Worm (Caenorhabditis elegans) whole organism, L2 larva: Measurements from ENCODE around the gene C56G2.22.

Experiments used
- C34F6.9 ChIP-seq: fragments of 150-350 bp; optimal IDR thresholded peaks from 2 replicates; lab custom pipeline; 2014; ENCODE audit warnings: missing biosample characterization, missing genetic modification characterization
- F13H6.1 ChIP-seq: sonication (generic microtip); optimal IDR thresholded peaks from 2 replicates; lab custom pipeline; 2016; ENCODE audit warnings: missing genetic modification characterization, missing compliant biosample characterization
- R02D3.7 ChIP-seq: fragments of 150-350 bp; optimal IDR thresholded peaks from 2 replicates; lab custom pipeline; 2014; ENCODE audit warnings: missing biosample characterization, missing genetic modification characterization
- Y55F3AM.14 ChIP-seq: fragments of 200-800 bp; sonication (Bioruptor generic); optimal IDR thresholded peaks from 2 replicates; lab custom pipeline; 2018; ENCODE audit warnings: mild to moderate bottlenecking, missing genetic modification characterization, missing compliant biosample characterization
- ZK546.5 ChIP-seq: sonication (generic microtip); optimal IDR thresholded peaks from 2 replicates; lab custom pipeline; 2017; ENCODE audit warnings: missing biosample characterization, missing genetic modification characterization
- alr-1 ChIP-seq: fragments of 150-350 bp; optimal IDR thresholded peaks from 2 replicates; lab custom pipeline; 2014; ENCODE audit warnings: missing biosample characterization, missing genetic modification characterization
- aly-2 ChIP-seq: fragments of 150-350 bp; optimal IDR thresholded peaks from 2 replicates; lab custom pipeline; 2014; ENCODE audit warnings: missing biosample characterization, missing genetic modification characterization
- ama-1 ChIP-seq: fragments of 150-350 bp; optimal IDR thresholded peaks from 2 replicates; lab custom pipeline; 2018; ENCODE audit warnings: inconsistent platforms
- blmp-1 ChIP-seq: sonication (generic microtip); optimal IDR thresholded peaks from 2 replicates; lab custom pipeline; 2017; ENCODE audit warnings: missing genetic modification characterization, mild to moderate bottlenecking, missing compliant biosample characterization, antibody characterized with exemption, moderate library complexity; ENCODE audit not compliant: insufficient read depth
- ceh-16 ChIP-seq: fragments of 150-350 bp; optimal IDR thresholded peaks from 2 replicates; lab custom pipeline; 2014; ENCODE audit warnings: missing biosample characterization, missing genetic modification characterization
- ceh-82 ChIP-seq: fragments of 150-350 bp; optimal IDR thresholded peaks from 2 replicates; lab custom pipeline; 2014; ENCODE audit warnings: missing biosample characterization, missing genetic modification characterization
- crh-2 ChIP-seq: sonication (generic microtip); optimal IDR thresholded peaks from 2 replicates; lab custom pipeline; 2017; ENCODE audit warnings: missing biosample characterization, missing genetic modification characterization
- dmd-4 ChIP-seq: sonication (generic microtip); optimal IDR thresholded peaks from 2 replicates; lab custom pipeline; 2017; ENCODE audit warnings: missing biosample characterization, missing genetic modification characterization
- egl-27 ChIP-seq: sonication (generic microtip); optimal IDR thresholded peaks from 3 replicates; lab custom pipeline; 2017; ENCODE audit warnings: missing biosample characterization, missing genetic modification reagents, missing genetic modification characterization
- elt-1 ChIP-seq: fragments of 150-350 bp; optimal IDR thresholded peaks from 2 replicates; lab custom pipeline; 2014; ENCODE audit warnings: missing biosample characterization, missing genetic modification characterization
- elt-3 ChIP-seq: sonication (generic microtip); optimal IDR thresholded peaks from 2 replicates; lab custom pipeline; 2017; ENCODE audit warnings: missing biosample characterization, missing genetic modification characterization
- fos-1 ChIP-seq: fragments of 150-350 bp; optimal IDR thresholded peaks from 2 replicates; lab custom pipeline; 2014; ENCODE audit warnings: missing biosample characterization, missing genetic modification characterization
- gmeb-1 ChIP-seq: fragments of 150-350 bp; optimal IDR thresholded peaks from 2 replicates; lab custom pipeline; 2014; ENCODE audit warnings: missing biosample characterization, missing genetic modification characterization
- lin-11 ChIP-seq: fragments of 150-350 bp; sonication (generic microtip); optimal IDR thresholded peaks from 2 replicates; lab custom pipeline; 2014; ENCODE audit warnings: missing biosample characterization, missing genetic modification characterization, inconsistent platforms, mixed read lengths
- lin-13 ChIP-seq: fragments of 150-350 bp; optimal IDR thresholded peaks from 2 replicates; lab custom pipeline; 2014; ENCODE audit warnings: missing biosample characterization, missing genetic modification reagents, missing genetic modification characterization
- lin-39 ChIP-seq: fragments of 150-350 bp; optimal IDR thresholded peaks from 2 replicates; lab custom pipeline; 2014; ENCODE audit warnings: missing biosample characterization, missing genetic modification reagents, missing genetic modification characterization
- lsy-2 ChIP-seq, 2 experiments: fragments of 150-350 bp in 1 of 2; sonication (generic microtip) in 1 of 2; optimal IDR thresholded peaks; 2 replicates each; lab custom pipeline; 2014 to 2017; ENCODE audit warnings: missing biosample characterization in 2 of 2, missing genetic modification characterization in 2 of 2
- mab-5 ChIP-seq: fragments of 150-350 bp; optimal IDR thresholded peaks from 2 replicates; lab custom pipeline; 2014; ENCODE audit warnings: missing biosample characterization, missing genetic modification characterization
- mbf-1 ChIP-seq: sonication (generic microtip); optimal IDR thresholded peaks from 2 replicates; lab custom pipeline; 2017; ENCODE audit warnings: missing biosample characterization, missing genetic modification characterization
- mdl-1 ChIP-seq, 2 experiments: fragments of 150-350 bp in 1 of 2; sonication (generic microtip) in 1 of 2; optimal IDR thresholded peaks; 2 replicates each; lab custom pipeline; 2017; ENCODE audit warnings: missing biosample characterization in 2 of 2, missing genetic modification characterization in 2 of 2
- nhr-10 ChIP-seq: sonication (generic microtip); optimal IDR thresholded peaks from 2 replicates; lab custom pipeline; 2017; ENCODE audit warnings: missing biosample characterization, missing genetic modification characterization
- nhr-11 ChIP-seq: fragments of 150-350 bp; optimal IDR thresholded peaks from 2 replicates; lab custom pipeline; 2014; ENCODE audit warnings: missing biosample characterization, missing genetic modification characterization
- nhr-12 ChIP-seq: fragments of 150-350 bp; optimal IDR thresholded peaks from 2 replicates; lab custom pipeline; 2014; ENCODE audit warnings: missing biosample characterization, missing genetic modification characterization
- nhr-129 ChIP-seq: fragments of 150-350 bp; optimal IDR thresholded peaks from 2 replicates; lab custom pipeline; 2014; ENCODE audit warnings: missing biosample characterization, missing genetic modification characterization
- nhr-21 ChIP-seq: fragments of 150-350 bp; optimal IDR thresholded peaks from 2 replicates; lab custom pipeline; 2014; ENCODE audit warnings: missing biosample characterization, missing genetic modification characterization
- nhr-23 ChIP-seq: fragments of 150-350 bp; optimal IDR thresholded peaks from 2 replicates; lab custom pipeline; 2014; ENCODE audit warnings: missing biosample characterization, missing genetic modification reagents, missing genetic modification characterization
- nhr-237 ChIP-seq: fragments of 150-350 bp; optimal IDR thresholded peaks from 2 replicates; lab custom pipeline; 2014; ENCODE audit warnings: missing biosample characterization, missing genetic modification characterization
- nhr-25 ChIP-seq: fragments of 150-350 bp; sonication (generic microtip); optimal IDR thresholded peaks from 3 replicates; lab custom pipeline; 2014; ENCODE audit warnings: missing biosample characterization, missing genetic modification characterization
- nhr-6 ChIP-seq: fragments of 150-350 bp; optimal IDR thresholded peaks from 2 replicates; lab custom pipeline; 2014; ENCODE audit warnings: missing biosample characterization, missing genetic modification characterization
- nhr-77 ChIP-seq: fragments of 150-350 bp; optimal IDR thresholded peaks from 2 replicates; lab custom pipeline; 2014; ENCODE audit warnings: missing biosample characterization, missing genetic modification characterization
- peb-1 ChIP-seq: fragments of 150-350 bp; optimal IDR thresholded peaks from 2 replicates; lab custom pipeline; 2014; ENCODE audit warnings: missing biosample characterization, missing genetic modification characterization
- sem-4 ChIP-seq: fragments of 150-350 bp; optimal IDR thresholded peaks from 2 replicates; lab custom pipeline; 2014; ENCODE audit warnings: missing biosample characterization, missing genetic modification reagents, missing genetic modification characterization
- skn-1 ChIP-seq: sonication (generic microtip); optimal IDR thresholded peaks from 2 replicates; lab custom pipeline; 2017; ENCODE audit warnings: missing biosample characterization, missing genetic modification characterization
- sma-3 ChIP-seq: sonication (generic microtip); optimal IDR thresholded peaks from 2 replicates; lab custom pipeline; 2016; ENCODE audit warnings: missing genetic modification reagents, missing genetic modification characterization, missing compliant biosample characterization
- sma-9 ChIP-seq, 2 experiments: fragments of 150-350 bp in 1 of 2; sonication (generic microtip) in 1 of 2; optimal IDR thresholded peaks; 2 replicates each; lab custom pipeline; 2014 to 2016; ENCODE audit warnings: missing genetic modification characterization in 2 of 2, mild to moderate bottlenecking in 1 of 2, missing biosample characterization in 1 of 2, missing compliant biosample characterization in 1 of 2, missing genetic modification reagents in 1 of 2, moderate library complexity in 1 of 2
- snpc-4 ChIP-seq: fragments of 150-350 bp; optimal IDR thresholded peaks from 2 replicates; lab custom pipeline; 2014; ENCODE audit warnings: missing biosample characterization, missing genetic modification characterization
- unc-39 ChIP-seq: fragments of 150-350 bp; optimal IDR thresholded peaks from 2 replicates; lab custom pipeline; 2014; ENCODE audit warnings: missing biosample characterization, missing genetic modification characterization
- unc-55 ChIP-seq: fragments of 150-350 bp; sonication (generic microtip); optimal IDR thresholded peaks from 3 replicates; lab custom pipeline; 2014; ENCODE audit warnings: missing biosample characterization, missing genetic modification reagents, missing genetic modification characterization
- unc-62 ChIP-seq: fragments of 150-350 bp; optimal IDR thresholded peaks from 2 replicates; lab custom pipeline; 2014; ENCODE audit warnings: missing biosample characterization, missing genetic modification reagents, missing genetic modification characterization
- zag-1 ChIP-seq: fragments of 150-350 bp; optimal IDR thresholded peaks from 2 replicates; lab custom pipeline; 2014; ENCODE audit warnings: missing biosample characterization, missing genetic modification characterization
- ztf-1 ChIP-seq: fragments of 200-800 bp; sonication (Bioruptor generic); conservative IDR thresholded peaks from 2 replicates; pipeline ENCODE4 v1.3.6; 2022; ENCODE audit warnings: missing genetic modification characterization, missing compliant biosample characterization
- ztf-11 ChIP-seq: sonication (generic microtip); optimal IDR thresholded peaks from 2 replicates; lab custom pipeline; 2017; ENCODE audit warnings: missing biosample characterization, missing genetic modification characterization
- ztf-4 ChIP-seq: fragments of 150-350 bp; optimal IDR thresholded peaks from 2 replicates; lab custom pipeline; 2014; ENCODE audit warnings: missing biosample characterization, missing genetic modification characterization

The C56G2.22 gene

ce11 chrIII:6344737-6345136 lies 1.5 kb upstream of the C56G2.22 start (continued):
- TF ChIP-seq nhr-21 (tag; lab: Kevin White, UChicago) = peak; percentile 66
- no peak for TF ChIP-seq nhr-12 (tag; lab: Kevin White, UChicago)

- TF ChIP-seq lin-11 (tag; lab: Kevin White, UChicago) = no peak
- peak; percentile 53 for TF ChIP-seq C34F6.9 (tag; lab: Kevin White, UChicago)
- no peak for TF ChIP-seq nhr-11 (tag; lab: Kevin White, UChicago)
- TF ChIP-seq blmp-1 = no peak
- TF ChIP-seq ceh-82 = no peak
- TF ChIP-seq nhr-6 (tag; lab: Kevin White, UChicago) = no peak
- TF ChIP-seq mdl-1 (tag; optimal IDR thresholded peaks at IDR 0.05; lab: Kevin White, UChicago) = peak in 1 of 2 experiments; percentile 75
- TF ChIP-seq unc-62 = no peak
- TF ChIP-seq unc-39 = no peak
- TF ChIP-seq sem-4 = peak; percentile 55
- TF ChIP-seq ZK546.5 (tag; lab: Kevin White, UChicago) = no peak
- TF ChIP-seq F13H6.1 (tag; lab: Kevin White, UChicago) = peak; percentile 57
- peak; percentile 35 for TF ChIP-seq zag-1 (tag; lab: Kevin White, UChicago)
- TF ChIP-seq lin-13 (GFP tag; lab: Kevin White, UChicago) = no peak
- no peak for TF ChIP-seq ztf-4 (tag; lab: Kevin White, UChicago)
- TF ChIP-seq egl-27 (tag; lab: Kevin White, UChicago) = no peak
- no peak for TF ChIP-seq R02D3.7 (tag; lab: Kevin White, UChicago)
- TF ChIP-seq skn-1 (tag; lab: Kevin White, UChicago) = no peak
- TF ChIP-seq ztf-11 = no peak
- TF ChIP-seq alr-1 (tag; lab: Kevin White, UChicago) = no peak
- no peak for TF ChIP-seq mbf-1 (tag; lab: Kevin White, UChicago)
- no peak for TF ChIP-seq Y55F3AM.14
- no peak for TF ChIP-seq dmd-4 (tag; lab: Kevin White, UChicago)
- TF ChIP-seq elt-3 (tag; lab: Kevin White, UChicago) = no peak
- no peak for TF ChIP-seq mab-5 (tag; lab: Kevin White, UChicago)
- TF ChIP-seq gmeb-1 (tag; lab: Kevin White, UChicago) = no peak
- TF ChIP-seq fos-1 (tag; lab: Kevin White, UChicago) = no peak
- no peak for TF ChIP-seq elt-1
- no peak for TF ChIP-seq nhr-21 (tag; lab: Kevin White, UChicago)
- peak; percentile 6 for TF ChIP-seq unc-55 (GFP tag; lab: Kevin White, UChicago)
- peak; percentile 60 for TF ChIP-seq crh-2 (tag; lab: Kevin White, UChicago)
- peak; percentile 12 to 64 for TF ChIP-seq lsy-2 (tag; optimal IDR thresholded peaks at IDR 0.05; lab: Kevin White, UChicago)
- TF ChIP-seq peb-1 = no peak
- no peak for TF ChIP-seq nhr-237 (tag; lab: Kevin White, UChicago)
- TF ChIP-seq ceh-16 (tag; lab: Kevin White, UChicago) = no peak
- TF ChIP-seq nhr-10 (tag; lab: Kevin White, UChicago) = no peak
- TF ChIP-seq nhr-25 (tag; lab: Kevin White, UChicago) = no peak
- no peak for TF ChIP-seq snpc-4
- no peak for TF ChIP-seq ama-1 (lab: Kevin White, UChicago)
- no peak for TF ChIP-seq nhr-23 (tag; lab: Kevin White, UChicago)
- TF ChIP-seq nhr-77 (tag; lab: Kevin White, UChicago) = no peak
- no peak for TF ChIP-seq lin-39 (tag; lab: Kevin White, UChicago)
- peak; percentile 43 for TF ChIP-seq nhr-129 (tag; lab: Kevin White, UChicago)
- no peak for TF ChIP-seq aly-2 (tag; lab: Kevin White, UChicago)
- TF ChIP-seq nhr-12 (tag; lab: Kevin White, UChicago) = no peak
- TF ChIP-seq sma-9 (GFP tag; optimal IDR thresholded peaks at IDR 0.05; lab: Kevin White, UChicago) = peak; percentile 44
- TF ChIP-seq sma-9 (tag; optimal IDR thresholded peaks at IDR 0.05; lab: Kevin White, UChicago) = no peak
- TF ChIP-seq ztf-1 (GFP tag; lab: Robert Waterston, UW) = no peak
- TF ChIP-seq sma-3 (GFP tag; lab: Kevin White, UChicago) = no peak
Observed at ce11 chrIII:6348578-6348977, 2.3 kb downstream of the C56G2.22 start.
